Fruit fly (Drosophila melanogaster) whole organism, pupa: ENCODE data around the gene CG5704.

Experiments
- CG10348 ChIP-seq: fragments of 200-800 bp; sonication (Bioruptor generic); IDR thresholded peaks from 2 replicates; pipeline ENCODE4 v1.3.6; 2022; ENCODE audit warnings: missing biosample characterization, missing genetic modification characterization
- CG12605 ChIP-seq: fragments of 200-800 bp; sonication (Bioruptor generic); IDR thresholded peaks from 2 replicates; pipeline ENCODE4 v1.3.6; 2022; ENCODE audit warnings: missing biosample characterization, missing genetic modification characterization
- CG13204 ChIP-seq: fragments of 200-800 bp; sonication (Bioruptor generic); optimal IDR thresholded peaks from 2 replicates; lab custom pipeline; 2018; ENCODE audit warnings: missing biosample characterization, mild to moderate bottlenecking, missing genetic modification characterization, moderate library complexity
- CG14655 ChIP-seq: fragments of 200-800 bp; sonication (Bioruptor generic); optimal IDR thresholded peaks from 3 replicates; lab custom pipeline; 2017; ENCODE audit warnings: mild to moderate bottlenecking, missing biosample characterization, missing genetic modification reagents, missing genetic modification characterization
- CG15710 ChIP-seq: fragments of 200-800 bp; sonication (Bioruptor generic); optimal IDR thresholded peaks from 2 replicates; lab custom pipeline; 2018; ENCODE audit warnings: missing biosample characterization, mild to moderate bottlenecking, missing genetic modification characterization, moderate library complexity
- CG17806 ChIP-seq: fragments of 200-800 bp; sonication (Bioruptor generic); optimal IDR thresholded peaks from 2 replicates; lab custom pipeline; 2018; ENCODE audit warnings: missing biosample characterization, mild to moderate bottlenecking, missing genetic modification characterization, moderate library complexity
- CG32121 ChIP-seq: fragments of 200-800 bp; sonication (Bioruptor generic); IDR thresholded peaks from 2 replicates; pipeline ENCODE4 v1.3.6; 2022; ENCODE audit warnings: missing biosample characterization, missing genetic modification characterization
- CG34367 ChIP-seq: fragments of 200-800 bp; sonication (Bioruptor generic); optimal IDR thresholded peaks from 2 replicates; lab custom pipeline; 2018; ENCODE audit warnings: missing biosample characterization, mild to moderate bottlenecking, missing genetic modification characterization
- CG4496 ChIP-seq: fragments of 200-800 bp; sonication (Bioruptor generic); IDR thresholded peaks from 3 replicates; pipeline ENCODE4 v1.3.6; 2022; ENCODE audit warnings: missing biosample characterization, missing genetic modification characterization
- CG8159 ChIP-seq: fragments of 200-800 bp; sonication (Bioruptor generic); optimal IDR thresholded peaks from 3 replicates; lab custom pipeline; 2018; ENCODE audit warnings: missing biosample characterization, mild to moderate bottlenecking, missing genetic modification characterization, moderate library complexity
- CG8301 ChIP-seq: fragments of 200-800 bp; sonication (Bioruptor generic); optimal IDR thresholded peaks from 2 replicates; lab custom pipeline; 2018; ENCODE audit warnings: missing biosample characterization, mild to moderate bottlenecking, missing genetic modification characterization
- CG9948 ChIP-seq: fragments of 200-800 bp; sonication (Bioruptor generic); optimal IDR thresholded peaks from 2 replicates; lab custom pipeline; 2018; ENCODE audit warnings: missing biosample characterization, mild to moderate bottlenecking, missing genetic modification characterization, moderate library complexity
- D1 ChIP-seq: fragments of 200-800 bp; sonication (Bioruptor generic); optimal IDR thresholded peaks from 2 replicates; lab custom pipeline; 2018; ENCODE audit warnings: missing biosample characterization, mild to moderate bottlenecking, missing genetic modification characterization, moderate library complexity
- EcR ChIP-seq: fragments of 200-800 bp; sonication (Bioruptor generic); optimal IDR thresholded peaks from 3 replicates; lab custom pipeline; 2019; ENCODE audit warnings: missing biosample characterization, missing genetic modification characterization, mild to moderate bottlenecking, moderate library complexity, missing genetic modification reagents
- Ets98B ChIP-seq: fragments of 200-800 bp; sonication (Bioruptor generic); IDR thresholded peaks from 2 replicates; pipeline ENCODE4 v1.3.6; 2022; ENCODE audit warnings: missing biosample characterization, missing genetic modification characterization
- Pif1A ChIP-seq: fragments of 200-800 bp; sonication (Bioruptor generic); optimal IDR thresholded peaks from 3 replicates; lab custom pipeline; 2016; ENCODE audit warnings: missing biosample characterization, missing genetic modification characterization
- Pif1B ChIP-seq: fragments of 200-800 bp; sonication (Bioruptor generic); optimal IDR thresholded peaks from 3 replicates; lab custom pipeline; 2016; ENCODE audit warnings: missing biosample characterization, missing genetic modification characterization
- Snoo ChIP-seq: fragments of 200-800 bp; sonication (Bioruptor generic); optimal IDR thresholded peaks from 3 replicates; lab custom pipeline; 2017; ENCODE audit warnings: missing biosample characterization, mild to moderate bottlenecking, missing genetic modification characterization, inconsistent platforms
- fd96Ca ChIP-seq: fragments of 200-800 bp; sonication (Bioruptor generic); IDR thresholded peaks from 3 replicates; pipeline ENCODE4 v1.3.6; 2022; ENCODE audit warnings: missing biosample characterization, missing genetic modification characterization
- gl ChIP-seq: fragments of 200-800 bp; sonication (Bioruptor generic); optimal IDR thresholded peaks from 2 replicates; lab custom pipeline; 2018; ENCODE audit warnings: missing biosample characterization, mild to moderate bottlenecking, missing genetic modification characterization
- rn ChIP-seq: fragments of 200-800 bp; sonication (Bioruptor generic); IDR thresholded peaks from 2 replicates; pipeline ENCODE4 v1.3.6; 2022; ENCODE audit warnings: missing biosample characterization, missing genetic modification characterization

The CG5704 gene

DNA sequence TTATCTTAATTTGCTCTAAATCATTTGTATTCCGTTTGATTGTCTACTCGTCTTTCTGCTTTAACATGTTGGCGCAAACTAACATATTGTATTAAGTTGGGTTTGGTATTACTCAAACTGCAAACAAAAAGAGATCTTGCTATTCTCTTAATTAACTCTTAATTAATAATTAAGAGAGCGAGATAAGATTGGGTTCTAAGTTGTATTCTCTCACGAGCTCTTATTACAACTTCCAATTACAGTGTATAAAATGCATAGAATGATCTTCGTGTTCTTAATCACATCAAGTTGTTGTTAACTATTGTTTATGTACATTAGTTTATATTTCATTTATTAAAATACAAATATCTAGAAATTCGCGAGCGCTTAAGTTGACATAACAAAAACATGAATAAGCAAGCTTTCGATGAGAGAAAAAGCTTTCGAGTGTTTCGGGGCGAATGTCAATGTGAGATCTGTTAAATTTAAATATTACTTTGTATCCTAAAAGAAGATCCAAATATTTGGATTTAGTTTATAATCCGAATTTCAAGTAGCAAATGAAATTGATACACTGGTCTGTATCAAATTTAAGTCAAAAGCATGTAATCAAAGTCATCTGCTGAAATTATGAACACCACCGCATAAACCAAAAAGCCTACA is at the start of gene CG5704:
CG5704 (minus strand) TSS at position 87 of the 642 bp plus-strand sequence.
- TF ChIP-seq CG8159 (tag; lab: Kevin White, UChicago) (no peak), CG8301 (tag; lab: Kevin White, UChicago) (no peak), CG13204 (GFP tag; lab: Kevin White, UChicago) (no peak), Snoo (no peak), Pif1A (GFP tag; lab: Kevin White, UChicago) (no peak), fd96Ca (no peak), CG10348 (GFP tag; lab: Robert Waterston, UW) (no peak), CG17806 (tag; lab: Kevin White, UChicago) (no peak), gl (tag; lab: Kevin White, UChicago) (no peak), CG4496 (GFP tag; lab: Robert Waterston, UW) (no peak), Ets98B (GFP tag; lab: Robert Waterston, UW) (no peak), Pif1B (GFP tag; lab: Kevin White, UChicago) (no peak)

dm6 chr3L:2212403-2212802 is 41.6 kb upstream of the CG5704 start, which contains the start of gene CG15878:
TSS of gene CG15878 (minus strand) at chr3L:2212503.
- no peak for TF ChIP-seq fd96Ca
- TF ChIP-seq CG8301 (tag; lab: Kevin White, UChicago), result no peak
- TF ChIP-seq CG14655 (GFP tag; lab: Kevin White, UChicago), result no peak
- TF ChIP-seq CG32121 (GFP tag; lab: Robert Waterston, UW), result no peak
- no peak for TF ChIP-seq EcR
- TF ChIP-seq gl (tag; lab: Kevin White, UChicago), result no peak
- no peak for TF ChIP-seq D1 (tag; lab: Kevin White, UChicago)
- TF ChIP-seq CG8159 (tag; lab: Kevin White, UChicago), result no peak
- TF ChIP-seq rn (GFP tag; lab: Robert Waterston, UW), result no peak
- no peak for TF ChIP-seq CG4496 (GFP tag; lab: Robert Waterston, UW)
- no peak for TF ChIP-seq CG13204 (GFP tag; lab: Kevin White, UChicago)
- TF ChIP-seq CG12605 (GFP tag; lab: Robert Waterston, UW), result no peak

DNA sequence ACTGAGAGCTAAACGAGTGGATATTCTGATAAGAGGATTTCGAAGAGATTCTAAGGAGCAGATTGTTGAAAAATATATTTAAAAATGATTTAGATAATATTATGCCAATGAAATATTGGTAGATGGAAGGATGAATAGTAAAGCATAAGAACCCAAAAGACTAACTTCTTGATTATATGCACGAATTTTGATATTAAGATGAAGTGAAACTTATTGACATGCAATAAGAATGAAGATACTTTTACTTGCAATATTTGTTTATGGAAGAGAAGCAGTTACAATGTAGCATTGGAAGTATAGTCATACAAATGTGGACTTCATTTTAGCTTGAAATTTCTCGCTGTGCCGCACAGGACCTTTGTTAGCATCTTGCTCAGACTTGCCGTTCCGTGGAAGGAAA is 25.9 kb upstream of the CG5704 start, which contains the start of gene CG8960:
CG8960 (plus strand) TSS at position 301 of the 400 bp plus-strand sequence.
- TF ChIP-seq Ets98B (GFP tag; lab: Robert Waterston, UW) (no peak), Snoo (no peak), fd96Ca (no peak), Pif1A (GFP tag; lab: Kevin White, UChicago) (no peak), CG34367 (tag; lab: Kevin White, UChicago) (no peak), CG9948 (tag; lab: Kevin White, UChicago) (no peak), CG12605 (GFP tag; lab: Robert Waterston, UW) (no peak), EcR (no peak), Pif1B (GFP tag; lab: Kevin White, UChicago) (no peak), CG15710 (no peak), CG14655 (GFP tag; lab: Kevin White, UChicago) (no peak), CG8159 (tag; lab: Kevin White, UChicago) (no peak), CG13204 (GFP tag; lab: Kevin White, UChicago) (no peak), D1 (tag; lab: Kevin White, UChicago) (no peak), CG4496 (GFP tag; lab: Robert Waterston, UW) (no peak), CG32121 (GFP tag; lab: Robert Waterston, UW) (no peak), CG17806 (tag; lab: Kevin White, UChicago) (no peak), CG10348 (GFP tag; lab: Robert Waterston, UW) (no peak)

- TF ChIP-seq Pif1A (GFP tag; lab: Kevin White, UChicago), result no peak
- TF ChIP-seq CG8159 (tag; lab: Kevin White, UChicago), result no peak
- no peak for TF ChIP-seq CG32121 (GFP tag; lab: Robert Waterston, UW)
- no peak for TF ChIP-seq CG13204 (GFP tag; lab: Kevin White, UChicago)
- no peak; the same call in 2 of the 3 replicates for TF ChIP-seq fd96Ca
- TF ChIP-seq gl (tag; lab: Kevin White, UChicago), result no peak
- no peak for TF ChIP-seq Snoo
- TF ChIP-seq CG14655 (GFP tag; lab: Kevin White, UChicago), result no peak
- TF ChIP-seq D1 (tag; lab: Kevin White, UChicago), result no peak
- no peak for TF ChIP-seq Pif1B (GFP tag; lab: Kevin White, UChicago)
- no peak for TF ChIP-seq Ets98B (GFP tag; lab: Robert Waterston, UW)
- no peak for TF ChIP-seq CG4496 (GFP tag; lab: Robert Waterston, UW)
These were observed 21.3 kb upstream of the CG5704 start, which contains the start of gene CG5707 for dm6 chr3L:2191994-2192450. TSS of gene CG5707 (minus strand) at chr3L:2192221.

dm6 chr3L:2191512-2191911 is 20.7 kb upstream of the CG5704 start:
- TF ChIP-seq CG10348 (GFP tag; lab: Robert Waterston, UW) (no peak), CG13204 (GFP tag; lab: Kevin White, UChicago) (no peak), CG34367 (tag; lab: Kevin White, UChicago) (no peak), Snoo (no peak), D1 (tag; lab: Kevin White, UChicago) (no peak), rn (GFP tag; lab: Robert Waterston, UW) (no peak), CG8301 (tag; lab: Kevin White, UChicago) (no peak), fd96Ca (no peak), CG9948 (tag; lab: Kevin White, UChicago) (no peak), CG32121 (GFP tag; lab: Robert Waterston, UW) (no peak), CG14655 (GFP tag; lab: Kevin White, UChicago) (no peak), Pif1A (GFP tag; lab: Kevin White, UChicago) (no peak), Ets98B (GFP tag; lab: Robert Waterston, UW) (no peak)
- TF ChIP-seq, all 21 proteins: peak for 0
